Fruit fly (Drosophila melanogaster) whole organism, embryonic: Measurements from ENCODE around the gene CG14000.

Source experiments
- Antp ChIP-seq: fragments of 200-800 bp; sonication (Bioruptor generic); optimal IDR thresholded peaks from 3 replicates; lab custom pipeline; 2016; ENCODE audit warnings: missing biosample characterization, missing genetic modification characterization
- Atf-2 ChIP-seq: fragments of 200-800 bp; sonication (Bioruptor generic); optimal IDR thresholded peaks from 2 replicates; lab custom pipeline; 2016; ENCODE audit warnings: missing biosample characterization, missing genetic modification characterization
- Bteb2 ChIP-seq: fragments of 200-800 bp; sonication (Bioruptor generic); optimal IDR thresholded peaks from 2 replicates; lab custom pipeline; 2016; ENCODE audit warnings: missing biosample characterization, missing genetic modification characterization
- CG10147 ChIP-seq: fragments of 200-800 bp; sonication (Bioruptor generic); optimal IDR thresholded peaks from 2 replicates; lab custom pipeline; 2019; ENCODE audit warnings: missing biosample characterization, mild to moderate bottlenecking, missing genetic modification characterization, moderate library complexity
- CG10366 ChIP-seq: fragments of 200-800 bp; sonication (Bioruptor generic); IDR thresholded peaks from 2 replicates; pipeline ENCODE4 v1.3.6; 2022; ENCODE audit warnings: missing biosample characterization, missing genetic modification characterization
- CG10431 ChIP-seq: fragments of 200-800 bp; sonication (Bioruptor generic); optimal IDR thresholded peaks from 3 replicates; lab custom pipeline; 2018; ENCODE audit warnings: missing biosample characterization, mild to moderate bottlenecking, missing genetic modification characterization
- CG10565 ChIP-seq: fragments of 200-800 bp; sonication (Bioruptor generic); optimal IDR thresholded peaks from 3 replicates; lab custom pipeline; 2016; ENCODE audit warnings: missing biosample characterization, mild to moderate bottlenecking, missing genetic modification characterization
- CG10654 ChIP-seq: fragments of 200-800 bp; sonication (Bioruptor generic); optimal IDR thresholded peaks from 2 replicates; lab custom pipeline; 2016; ENCODE audit warnings: missing biosample characterization, missing genetic modification characterization
- CG13894 ChIP-seq: fragments of 200-800 bp; sonication (Bioruptor generic); optimal IDR thresholded peaks from 3 replicates; lab custom pipeline; 2018; ENCODE audit warnings: missing biosample characterization, mild to moderate bottlenecking, missing genetic modification characterization, moderate library complexity
- CG14050 ChIP-seq: fragments of 200-800 bp; sonication (Bioruptor generic); IDR thresholded peaks from 3 replicates; pipeline ENCODE4 v1.3.6; 2022; ENCODE audit warnings: missing biosample characterization, missing genetic modification characterization
- CG14441 ChIP-seq: fragments of 200-800 bp; sonication (Bioruptor generic); IDR thresholded peaks from 2 replicates; pipeline ENCODE4 v1.3.6; 2022; ENCODE audit warnings: missing biosample characterization, missing genetic modification characterization
- CG15269 ChIP-seq: fragments of 200-800 bp; sonication (Bioruptor generic); optimal IDR thresholded peaks from 2 replicates; lab custom pipeline; 2018; ENCODE audit warnings: missing biosample characterization, mild to moderate bottlenecking, missing genetic modification characterization, moderate library complexity
- CG15479 ChIP-seq: fragments of 200-800 bp; sonication (Bioruptor generic); optimal IDR thresholded peaks from 3 replicates; lab custom pipeline; 2019; ENCODE audit warnings: missing biosample characterization, mild to moderate bottlenecking, missing genetic modification characterization, moderate library complexity
- CG1602 ChIP-seq: fragments of 200-800 bp; sonication (Bioruptor generic); optimal IDR thresholded peaks from 3 replicates; lab custom pipeline; 2016; ENCODE audit warnings: missing biosample characterization, missing genetic modification characterization
- CG1603 ChIP-seq: fragments of 200-800 bp; sonication (Bioruptor generic); optimal IDR thresholded peaks from 2 replicates; lab custom pipeline; 2019; ENCODE audit warnings: missing biosample characterization, mild to moderate bottlenecking, missing genetic modification characterization, moderate library complexity
- CG17186 ChIP-seq: fragments of 200-800 bp; sonication (Bioruptor generic); optimal IDR thresholded peaks from 3 replicates; lab custom pipeline; 2017; ENCODE audit warnings: missing biosample characterization, missing genetic modification reagents, missing genetic modification characterization
- CG2889 ChIP-seq: fragments of 200-800 bp; sonication (Bioruptor generic); IDR thresholded peaks from 3 replicates; pipeline ENCODE4 v1.3.6; 2022; ENCODE audit warnings: missing biosample characterization, missing genetic modification characterization
- CG3281 ChIP-seq: fragments of 200-800 bp; sonication (Bioruptor generic); optimal IDR thresholded peaks from 3 replicates; lab custom pipeline; 2017; ENCODE audit warnings: missing biosample characterization, mild to moderate bottlenecking, missing genetic modification characterization
- CG3995 ChIP-seq: fragments of 200-800 bp; sonication (Bioruptor generic); optimal IDR thresholded peaks from 3 replicates; lab custom pipeline; 2016; ENCODE audit warnings: missing biosample characterization, missing genetic modification characterization
- CG5953 ChIP-seq: fragments of 200-800 bp; sonication (Bioruptor generic); IDR thresholded peaks from 2 replicates; pipeline ENCODE4 v1.3.6; 2022; ENCODE audit warnings: missing biosample characterization, missing genetic modification characterization
- CG6175 ChIP-seq: fragments of 200-800 bp; sonication (Bioruptor generic); IDR thresholded peaks from 3 replicates; pipeline ENCODE4 v1.3.6; 2022; ENCODE audit warnings: missing biosample characterization, missing genetic modification characterization
- CG6813 ChIP-seq: fragments of 200-800 bp; sonication (Bioruptor generic); optimal IDR thresholded peaks from 2 replicates; lab custom pipeline; 2017; ENCODE audit warnings: missing biosample characterization, missing genetic modification characterization, mild to moderate bottlenecking, moderate library complexity, missing genetic modification reagents
- CG7928 ChIP-seq: fragments of 200-800 bp; sonication (Bioruptor generic); optimal IDR thresholded peaks from 2 replicates; lab custom pipeline; 2017; ENCODE audit warnings: missing biosample characterization, mild to moderate bottlenecking, missing genetic modification characterization
- CG8765 ChIP-seq: fragments of 200-800 bp; sonication (Bioruptor generic); IDR thresholded peaks from 2 replicates; pipeline ENCODE4 v1.3.6; 2022; ENCODE audit warnings: missing biosample characterization, missing genetic modification characterization
- Fer1 ChIP-seq: fragments of 200-800 bp; sonication (Bioruptor generic); optimal IDR thresholded peaks from 2 replicates; lab custom pipeline; 2017; ENCODE audit warnings: missing biosample characterization, mild to moderate bottlenecking, missing genetic modification characterization
- H15 ChIP-seq: fragments of 200-800 bp; sonication (Bioruptor generic); IDR thresholded peaks from 3 replicates; pipeline ENCODE4 v1.3.6; 2022; ENCODE audit warnings: missing biosample characterization, missing genetic modification characterization
- Myb ChIP-seq: fragments of 200-800 bp; sonication (Bioruptor generic); optimal IDR thresholded peaks from 2 replicates; lab custom pipeline; 2016; ENCODE audit warnings: missing biosample characterization, missing genetic modification characterization
- NFAT ChIP-seq: fragments of 200-800 bp; sonication (Bioruptor generic); IDR thresholded peaks from 2 replicates; pipeline ENCODE4 v1.3.6; 2022; ENCODE audit warnings: missing biosample characterization, missing genetic modification characterization
- Rfx ChIP-seq: fragments of 200-800 bp; sonication (Bioruptor generic); IDR thresholded peaks from 2 replicates; pipeline ENCODE4 v1.3.6; 2022; ENCODE audit warnings: missing biosample characterization, missing genetic modification characterization
- Sry-β ChIP-seq: fragments of 200-800 bp; sonication (Bioruptor generic); optimal IDR thresholded peaks from 2 replicates; lab custom pipeline; 2018; ENCODE audit warnings: missing biosample characterization, mild to moderate bottlenecking, missing genetic modification characterization, moderate library complexity
- TFAM ChIP-seq: fragments of 200-800 bp; sonication (Bioruptor generic); optimal IDR thresholded peaks from 2 replicates; lab custom pipeline; 2017; ENCODE audit warnings: missing biosample characterization, missing genetic modification characterization, inconsistent platforms
- Taf1 ChIP-seq: fragments of 200-800 bp; sonication (Bioruptor generic); IDR thresholded peaks from 2 replicates; pipeline ENCODE4 v1.3.6; 2022; ENCODE audit warnings: missing biosample characterization, missing genetic modification characterization
- YL-1 ChIP-seq: fragments of 200-800 bp; sonication (Bioruptor generic); optimal IDR thresholded peaks from 3 replicates; lab custom pipeline; 2017; ENCODE audit warnings: missing biosample characterization, mild to moderate bottlenecking, missing genetic modification characterization
- aop ChIP-seq: fragments of 200-800 bp; sonication (Bioruptor generic); IDR thresholded peaks from 2 replicates; pipeline ENCODE4 v1.3.6; 2022; ENCODE audit warnings: missing biosample characterization, missing genetic modification characterization
- ato ChIP-seq: fragments of 200-800 bp; sonication (Bioruptor generic); IDR thresholded peaks from 2 replicates; pipeline ENCODE4 v1.3.6; 2022; ENCODE audit warnings: missing biosample characterization, missing genetic modification characterization; ENCODE audit not compliant: partially characterized antibody
- bsh ChIP-seq, 2 experiments: fragments of 200-800 bp; sonication (Bioruptor generic); optimal IDR thresholded peaks; 2 replicates each; lab custom pipeline; 2017 to 2018; ENCODE audit warnings: mild to moderate bottlenecking in 2 of 2, missing biosample characterization in 2 of 2, missing genetic modification characterization in 2 of 2, moderate library complexity in 1 of 2
- chif ChIP-seq, 2 experiments: fragments of 200-800 bp; sonication (Bioruptor generic); optimal IDR thresholded peaks; 3 replicates each; lab custom pipeline; 2016; ENCODE audit warnings: missing biosample characterization in 2 of 2, missing genetic modification characterization in 2 of 2
- ems ChIP-seq: fragments of 200-800 bp; sonication (Bioruptor generic); optimal IDR thresholded peaks from 3 replicates; lab custom pipeline; 2016; ENCODE audit warnings: missing biosample characterization, missing genetic modification characterization
- hth ChIP-seq: fragments of >200 bp; optimal IDR thresholded peaks from 2 replicates; lab custom pipeline; 2017; ENCODE audit warnings: inconsistent platforms
- lmd ChIP-seq: fragments of 200-800 bp; sonication (Bioruptor generic); IDR thresholded peaks from 2 replicates; pipeline ENCODE4 v1.3.6; 2022; ENCODE audit warnings: missing biosample characterization, missing genetic modification characterization
- pan ChIP-seq, 4 experiments: fragments of >200 bp in 3 of 4; fragments of 200-800 bp in 1 of 4; sonication (Bioruptor generic) in 1 of 4; optimal IDR thresholded peaks in 3 of 4; IDR thresholded peaks in 1 of 4; 2 replicates each; pipeline versions ENCODE4 v1.3.6 to Lab custom; 2017 to 2022; ENCODE audit warnings: missing biosample characterization in 2 of 4, missing genetic modification characterization in 2 of 4, mixed read lengths in 1 of 4
- sc ChIP-seq, 3 experiments: fragments of >200 bp in 2 of 3; fragments of 200-800 bp in 1 of 3; sonication (Bioruptor generic) in 1 of 3; optimal IDR thresholded peaks; 2 replicates in 2 of 3; 3 replicates in 1 of 3; lab custom pipeline; 2017; ENCODE audit warnings: mild to moderate bottlenecking in 1 of 3, missing biosample characterization in 1 of 3, missing genetic modification characterization in 1 of 3, missing genetic modification reagents in 1 of 3
- sna ChIP-seq: fragments of 200-800 bp; sonication (Bioruptor generic); IDR thresholded peaks from 2 replicates; pipeline ENCODE4 v1.3.6; 2022; ENCODE audit warnings: missing biosample characterization, missing genetic modification characterization; ENCODE audit not compliant: partially characterized antibody
- sr ChIP-seq: fragments of 200-800 bp; sonication (Bioruptor generic); IDR thresholded peaks from 3 replicates; pipeline ENCODE4 v1.3.6; 2022; ENCODE audit warnings: missing biosample characterization, missing genetic modification characterization
- tio ChIP-seq: fragments of 200-800 bp; sonication (Bioruptor generic); optimal IDR thresholded peaks from 2 replicates; lab custom pipeline; 2017; ENCODE audit warnings: missing biosample characterization, missing genetic modification characterization, inconsistent platforms
- tup ChIP-seq: fragments of 200-800 bp; sonication (Bioruptor generic); optimal IDR thresholded peaks from 2 replicates; lab custom pipeline; 2016; ENCODE audit warnings: missing biosample characterization, mild to moderate bottlenecking, missing genetic modification characterization, moderate library complexity
- vnd ChIP-seq: fragments of 200-800 bp; sonication (Bioruptor generic); IDR thresholded peaks from 3 replicates; pipeline ENCODE4 v1.3.6; 2022; ENCODE audit warnings: missing biosample characterization, missing genetic modification characterization; ENCODE audit not compliant: partially characterized antibody

The CG14000 gene

DNA sequence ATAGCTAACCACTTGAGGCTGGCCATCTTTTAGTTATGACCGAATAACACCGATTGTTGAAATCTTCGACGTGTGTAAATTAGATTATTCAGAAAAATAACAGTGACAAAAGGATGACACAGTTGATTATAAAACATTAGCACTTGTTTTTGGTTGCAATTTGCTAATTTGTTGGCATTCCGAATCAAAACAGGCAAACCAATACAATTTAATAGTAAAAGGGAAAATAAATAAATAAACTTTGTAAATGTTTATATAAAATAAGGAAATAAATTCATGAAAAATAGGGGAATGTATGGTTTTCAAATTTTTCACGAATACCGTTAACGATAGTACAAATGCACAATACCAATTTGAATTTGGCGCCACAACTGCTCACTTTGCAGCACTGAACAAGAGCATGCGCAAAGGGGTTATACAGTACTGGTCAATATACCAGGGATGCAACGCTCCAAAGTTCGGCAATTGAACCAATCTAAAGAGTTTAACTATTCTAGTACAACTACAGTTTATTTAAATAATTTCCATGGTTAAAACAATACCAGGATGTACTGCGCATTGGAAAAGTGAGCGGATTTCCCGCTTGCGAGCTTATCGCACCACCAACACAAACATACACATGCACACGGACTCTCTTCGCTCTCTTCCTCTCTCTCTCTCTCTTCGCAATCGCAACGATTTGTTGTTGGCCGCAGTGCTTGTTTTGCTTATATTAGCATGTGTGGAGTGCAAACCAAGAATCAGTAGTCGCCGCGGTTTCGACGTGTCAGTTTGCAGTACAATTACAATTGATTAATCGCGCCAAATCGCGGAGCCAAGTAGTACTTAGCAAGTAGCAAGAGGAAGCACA, 33.4 kb upstream of the CG14000 start, which contains the start of the genes Sfp26Ad and Gpdh1 (continued):
- TF ChIP-seq Myb (GFP tag; lab: Kevin White, UChicago) (peak; percentile 71), CG8765 (GFP tag; lab: Robert Waterston, UW) (no peak), Atf-2 (peak; percentile 34), CG10565 (GFP tag; lab: Kevin White, UChicago) (peak; percentile 68), Rfx (peak; percentile 84), NFAT (peak; percentile 89), H15 (GFP tag; lab: Robert Waterston, UW) (peak; percentile 58; the same call in 2 of the 3 replicates), ems (GFP tag; lab: Kevin White, UChicago) (peak; percentile 87), tio (peak; percentile 48), CG10654 (GFP tag; lab: Kevin White, UChicago) (peak; percentile 64), CG2889 (GFP tag; lab: Robert Waterston, UW) (0 out of 3 replicates have a peak, but pooled peaks have one; percentile 13), Antp (GFP tag; lab: Kevin White, UChicago) (peak; percentile 80), CG10147 (GFP tag; lab: Kevin White, UChicago) (peak; percentile 52), CG15479 (GFP tag; lab: Kevin White, UChicago) (peak; percentile 90), CG1603 (tag; lab: Kevin White, UChicago) (peak; percentile 82), CG10431 (GFP tag; lab: Kevin White, UChicago) (no peak), Bteb2 (GFP tag; lab: Kevin White, UChicago) (peak; percentile 87), CG14050 (GFP tag; lab: Robert Waterston, UW) (peak; percentile 33; the same call in 2 of the 3 replicates), CG14441 (GFP tag; lab: Robert Waterston, UW) (peak; percentile 60), ato (peak; percentile 15; the same call in 1 of the 2 replicates), YL-1 (GFP tag; lab: Kevin White, UChicago) (peak; percentile 23), CG13894 (tag; lab: Kevin White, UChicago) (peak; percentile 60), tup (GFP tag; lab: Kevin White, UChicago) (peak; percentile 69), CG17186 (GFP tag; lab: Kevin White, UChicago) (peak; percentile 77), CG10366 (GFP tag; lab: Robert Waterston, UW) (peak; percentile 64), lmd (GFP tag; lab: Robert Waterston, UW) (peak; percentile 67; the same call in 1 of the 2 replicates), aop (GFP tag; lab: Robert Waterston, UW) (no peak), Taf1 (0 out of 2 replicates have a peak, but pooled peaks have one; percentile 7), Fer1 (GFP tag; lab: Kevin White, UChicago) (peak; percentile 84), sc (optimal IDR thresholded peaks at IDR 0.05; lab: Kevin White, UChicago) (no peak), sc (GFP tag; optimal IDR thresholded peaks at IDR 0.05; lab: Kevin White, UChicago) (no peak), pan (optimal IDR thresholded peaks at IDR 0.05; lab: Kevin White, UChicago) (no peak), pan (GFP tag; optimal IDR thresholded peaks at IDR 0.05 in 1 of 2, IDR thresholded peaks at IDR 0.05 in 1 of 2) (peak in 1 of 2 experiments; percentile 63), CG3281 (GFP tag; lab: Kevin White, UChicago) (peak; percentile 60), sna (GFP tag; lab: Robert Waterston, UW) (peak; percentile 47), vnd (GFP tag; lab: Robert Waterston, UW) (no peak), sr (GFP tag; lab: Robert Waterston, UW) (peak; percentile 59; the same call in 1 of the 3 replicates), CG6175 (GFP tag; lab: Robert Waterston, UW) (peak; percentile 57; the same call in 2 of the 3 replicates), TFAM (peak; percentile 22), CG5953 (GFP tag; lab: Robert Waterston, UW) (peak; percentile 44; the same call in 1 of the 2 replicates), CG3995 (GFP tag; lab: Kevin White, UChicago) (peak; percentile 50), CG7928 (peak; percentile 99), hth (lab: Kevin White, UChicago) (no peak), CG6813 (GFP tag; lab: Kevin White, UChicago) (no peak), CG15269 (tag; lab: Kevin White, UChicago) (peak; percentile 58), bsh (GFP tag; optimal IDR thresholded peaks at IDR 0.05; lab: Kevin White, UChicago) (peak; percentile 39 to 62), Sry-β (GFP tag; lab: Kevin White, UChicago) (no peak), chif (GFP tag; optimal IDR thresholded peaks at IDR 0.05; lab: Kevin White, UChicago) (peak; percentile 68 to 76), CG1602 (GFP tag; lab: Kevin White, UChicago) (peak; percentile 79)
